Fruit fly (Drosophila melanogaster): ENCODE data around the gene Drgx.

Drgx gene

dm6 chr2L:3629466-3629865 is 33.1 kb upstream of the Drgx start:
- TF ChIP-seq CG12768 (GFP tag; optimal IDR thresholded peaks at IDR 0.05) (no peak), CG5204 (GFP tag; optimal IDR thresholded peaks at IDR 0.05) (no peak), Hr96 (GFP tag; optimal IDR thresholded peaks at IDR 0.05) (no peak), tj (GFP tag; optimal IDR thresholded peaks at IDR 0.05) (no peak), toe (GFP tag; optimal IDR thresholded peaks at IDR 0.05) (no peak), CG33017 (tag; optimal IDR thresholded peaks at IDR 0.05) (no peak), Mnt (GFP tag; optimal IDR thresholded peaks at IDR 0.05) (no peak), CG14711 (tag; optimal IDR thresholded peaks at IDR 0.05) (no peak), pad (GFP tag; optimal IDR thresholded peaks at IDR 0.05) (no peak), CG11617 (GFP tag; optimal IDR thresholded peaks at IDR 0.05) (no peak), CG1620 (GFP tag; optimal IDR thresholded peaks at IDR 0.05) (no peak)

dm6 chr2L:3630763-3631162 is 31.8 kb upstream of the Drgx start:
- TF ChIP-seq CG14711 (tag; optimal IDR thresholded peaks at IDR 0.05) (no peak), Mnt (GFP tag; optimal IDR thresholded peaks at IDR 0.05) (no peak)

- TF ChIP-seq toe (GFP tag; optimal IDR thresholded peaks at IDR 0.05) (no peak), ovo (GFP tag; optimal IDR thresholded peaks at IDR 0.05) (no peak), tj (GFP tag; optimal IDR thresholded peaks at IDR 0.05) (no peak), CG7101 (tag; optimal IDR thresholded peaks at IDR 0.05) (no peak), Mnt (GFP tag; optimal IDR thresholded peaks at IDR 0.05) (no peak), CG7045 (GFP tag; optimal IDR thresholded peaks at IDR 0.05) (no peak), CG14711 (tag; optimal IDR thresholded peaks at IDR 0.05) (no peak), CG1620 (GFP tag; optimal IDR thresholded peaks at IDR 0.05) (no peak), CG33017 (tag; optimal IDR thresholded peaks at IDR 0.05) (no peak), pad (GFP tag; optimal IDR thresholded peaks at IDR 0.05) (no peak), cic (GFP tag; optimal IDR thresholded peaks at IDR 0.05) (no peak), Hr96 (GFP tag; optimal IDR thresholded peaks at IDR 0.05) (no peak), CG5204 (GFP tag; optimal IDR thresholded peaks at IDR 0.05) (no peak), Clk (GFP tag; optimal IDR thresholded peaks at IDR 0.05) (no peak), cnc (optimal IDR thresholded peaks at IDR 0.05) (no peak), CG12768 (GFP tag; optimal IDR thresholded peaks at IDR 0.05) (no peak), CG11617 (GFP tag; optimal IDR thresholded peaks at IDR 0.05) (no peak), Crg-1 (GFP tag; optimal IDR thresholded peaks at IDR 0.05) (no peak), bab1 (GFP tag; optimal IDR thresholded peaks at IDR 0.05) (no peak), kay (GFP tag; ENCODE audit: borderline replicate concordance) (no peak)
These were observed 31.1 kb upstream of the Drgx start for dm6 chr2L:3631262-3632046.

dm6 chr2L:3632047-3632880 is 30.3 kb upstream of the Drgx start:
- TF ChIP-seq bab1 (GFP tag; optimal IDR thresholded peaks at IDR 0.05) = peak; percentile 92
- TF ChIP-seq CG11617 (GFP tag; optimal IDR thresholded peaks at IDR 0.05) = peak; percentile 90
- TF ChIP-seq toe (GFP tag; optimal IDR thresholded peaks at IDR 0.05) = peak; percentile 83
- peak; percentile 53 for TF ChIP-seq Crg-1 (GFP tag; optimal IDR thresholded peaks at IDR 0.05)
- TF ChIP-seq CG5204 (GFP tag; optimal IDR thresholded peaks at IDR 0.05) = peak; percentile 86
- TF ChIP-seq Clk (GFP tag; optimal IDR thresholded peaks at IDR 0.05) = peak; percentile 80
- peak; percentile 93 for TF ChIP-seq CG12768 (GFP tag; optimal IDR thresholded peaks at IDR 0.05)
- TF ChIP-seq ovo (GFP tag; optimal IDR thresholded peaks at IDR 0.05) = peak; percentile 50
- TF ChIP-seq pad (GFP tag; optimal IDR thresholded peaks at IDR 0.05) = peak; percentile 85
- TF ChIP-seq Mnt (GFP tag; optimal IDR thresholded peaks at IDR 0.05) = peak; percentile 80
- peak; percentile 72 for TF ChIP-seq tj (GFP tag; optimal IDR thresholded peaks at IDR 0.05)
- TF ChIP-seq CG1620 (GFP tag; optimal IDR thresholded peaks at IDR 0.05) = peak; percentile 60
- peak; percentile 70 for TF ChIP-seq cic (GFP tag; optimal IDR thresholded peaks at IDR 0.05)
- peak; percentile 76 for TF ChIP-seq CG7045 (GFP tag; optimal IDR thresholded peaks at IDR 0.05)
- no peak for TF ChIP-seq cnc (optimal IDR thresholded peaks at IDR 0.05)
- TF ChIP-seq Hr96 (GFP tag; optimal IDR thresholded peaks at IDR 0.05) = peak; percentile 91
- TF ChIP-seq CG14711 (tag; optimal IDR thresholded peaks at IDR 0.05) = peak; percentile 91
- TF ChIP-seq CG7101 (tag; optimal IDR thresholded peaks at IDR 0.05) = peak; percentile 89
- peak; percentile 96 for TF ChIP-seq kay (GFP tag; ENCODE audit: borderline replicate concordance)
- peak; percentile 81 for TF ChIP-seq CG33017 (tag; optimal IDR thresholded peaks at IDR 0.05)

- TF ChIP-seq CG33017 (tag; optimal IDR thresholded peaks at IDR 0.05) = no peak
- TF ChIP-seq Clk (GFP tag; optimal IDR thresholded peaks at IDR 0.05) = no peak
- TF ChIP-seq kay (GFP tag; ENCODE audit: borderline replicate concordance) = no peak
- no peak for TF ChIP-seq CG7101 (tag; optimal IDR thresholded peaks at IDR 0.05)
- no peak for TF ChIP-seq toe (GFP tag; optimal IDR thresholded peaks at IDR 0.05)
- no peak for TF ChIP-seq cnc (optimal IDR thresholded peaks at IDR 0.05)
- TF ChIP-seq Hr96 (GFP tag; optimal IDR thresholded peaks at IDR 0.05) = no peak
- TF ChIP-seq bab1 (GFP tag; optimal IDR thresholded peaks at IDR 0.05) = no peak
These were observed 28.7 kb upstream of the Drgx start for dm6 chr2L:3633871-3634270.

- TF ChIP-seq cnc (optimal IDR thresholded peaks at IDR 0.05) (no peak), cic (GFP tag; optimal IDR thresholded peaks at IDR 0.05) (no peak), tj (GFP tag; optimal IDR thresholded peaks at IDR 0.05) (no peak), CG7045 (GFP tag; optimal IDR thresholded peaks at IDR 0.05) (no peak), CG33017 (tag; optimal IDR thresholded peaks at IDR 0.05) (no peak), CG1620 (GFP tag; optimal IDR thresholded peaks at IDR 0.05) (no peak), Clk (GFP tag; optimal IDR thresholded peaks at IDR 0.05) (no peak), kay (GFP tag; ENCODE audit: borderline replicate concordance) (no peak), ovo (GFP tag; optimal IDR thresholded peaks at IDR 0.05) (no peak), Hr96 (GFP tag; optimal IDR thresholded peaks at IDR 0.05) (no peak), bab1 (GFP tag; optimal IDR thresholded peaks at IDR 0.05) (no peak), toe (GFP tag; optimal IDR thresholded peaks at IDR 0.05) (no peak), CG7101 (tag; optimal IDR thresholded peaks at IDR 0.05) (no peak), CG12768 (GFP tag; optimal IDR thresholded peaks at IDR 0.05) (no peak), CG11617 (GFP tag; optimal IDR thresholded peaks at IDR 0.05) (no peak), CG5204 (GFP tag; optimal IDR thresholded peaks at IDR 0.05) (no peak), Mnt (GFP tag; optimal IDR thresholded peaks at IDR 0.05) (no peak), CG14711 (tag; optimal IDR thresholded peaks at IDR 0.05) (no peak), pad (GFP tag; optimal IDR thresholded peaks at IDR 0.05) (no peak), Crg-1 (GFP tag; optimal IDR thresholded peaks at IDR 0.05) (no peak)
These were observed 27.1 kb upstream of the Drgx start for dm6 chr2L:3635444-3635843.
